Worm (Caenorhabditis elegans) whole organism, L1 larva: ENCODE results near the gene mmcm-1.

Source experiments
- ama-1 ChIP-seq: fragments of 150-350 bp; optimal IDR thresholded peaks from 2 replicates; lab custom pipeline; 2014
- fkh-8 ChIP-seq: sonication (generic microtip); optimal IDR thresholded peaks from 2 replicates; lab custom pipeline; 2016; ENCODE audit warnings: mild to moderate bottlenecking, missing genetic modification characterization, missing compliant biosample characterization
- jun-1 ChIP-seq: fragments of 150-350 bp; optimal IDR thresholded peaks from 2 replicates; lab custom pipeline; 2014; ENCODE audit warnings: missing biosample characterization, missing genetic modification reagents, missing genetic modification characterization
- lin-39 ChIP-seq: fragments of 150-350 bp; optimal IDR thresholded peaks from 2 replicates; lab custom pipeline; 2014; ENCODE audit warnings: missing biosample characterization, missing genetic modification reagents, missing genetic modification characterization
- mdl-1 ChIP-seq, 2 experiments: fragments of 150-350 bp; optimal IDR thresholded peaks; 2 replicates each; lab custom pipeline; 2014 to 2017; ENCODE audit warnings: missing biosample characterization in 2 of 2, missing genetic modification characterization in 2 of 2, inconsistent platforms in 1 of 2
- mep-1 ChIP-seq: fragments of 150-350 bp; optimal IDR thresholded peaks from 2 replicates; lab custom pipeline; 2014; ENCODE audit warnings: missing biosample characterization, missing genetic modification characterization
- nhr-20 ChIP-seq: sonication (generic microtip); optimal IDR thresholded peaks from 2 replicates; lab custom pipeline; 2016; ENCODE audit warnings: mild to moderate bottlenecking, missing genetic modification characterization, missing compliant biosample characterization
- nhr-237 ChIP-seq: fragments of 150-350 bp; optimal IDR thresholded peaks from 2 replicates; lab custom pipeline; 2014; ENCODE audit warnings: missing biosample characterization, missing genetic modification characterization
- nhr-28 ChIP-seq: fragments of 150-350 bp; optimal IDR thresholded peaks from 2 replicates; lab custom pipeline; 2014; ENCODE audit warnings: missing biosample characterization, missing genetic modification characterization

DNA sequence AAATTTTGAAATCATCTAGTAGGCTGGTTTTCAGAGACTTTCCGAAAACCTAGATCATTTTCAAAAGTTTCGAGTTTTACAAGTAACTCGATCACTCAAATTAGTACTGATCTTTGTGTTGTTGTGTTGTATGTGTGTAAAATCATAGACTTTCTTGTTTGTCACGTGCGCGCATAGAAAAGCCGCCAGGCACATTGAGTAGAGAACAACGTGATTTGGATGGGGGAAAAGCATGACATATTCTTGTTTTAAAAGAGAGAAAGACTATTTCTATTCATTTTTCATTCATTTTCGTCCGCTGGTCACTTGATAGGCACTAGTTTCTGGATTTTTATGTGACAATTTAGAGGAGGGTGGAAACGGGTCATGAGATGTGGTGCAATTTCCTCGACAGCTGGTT, 46.7 kb upstream of the mmcm-1 start:
- TF ChIP-seq nhr-20 (peak; percentile 62), nhr-28 (tag; lab: Kevin White, UChicago) (no peak), ama-1 (lab: Kevin White, UChicago) (peak; percentile 59), nhr-237 (no peak), lin-39 (no peak), jun-1 (tag; lab: Kevin White, UChicago) (no peak), mep-1 (tag; lab: Kevin White, UChicago) (peak; percentile 52), mdl-1 (tag; optimal IDR thresholded peaks at IDR 0.05; lab: Kevin White, UChicago) (peak in 1 of 2 experiments; percentile 90), fkh-8 (tag; lab: Kevin White, UChicago) (peak; percentile 67)
